Fruit fly (Drosophila melanogaster) whole organism, prepupa: ENCODE results near the gene Inx2.
A peak's percentile ranks its signal among the peaks of the same experiment; 100 is the strongest.

Experiments used
- Blimp-1 ChIP-seq: fragments of 200-800 bp; sonication (Bioruptor generic); optimal IDR thresholded peaks from 3 replicates; lab custom pipeline; 2017; ENCODE audit warnings: missing biosample characterization, missing genetic modification characterization, mild to moderate bottlenecking, moderate library complexity, missing genetic modification reagents
- CG10631 ChIP-seq: fragments of 200-800 bp; sonication (Bioruptor generic); optimal IDR thresholded peaks from 2 replicates; lab custom pipeline; 2016; ENCODE audit warnings: missing biosample characterization, missing genetic modification characterization
- CG10669 ChIP-seq: fragments of 200-800 bp; sonication (Bioruptor generic); optimal IDR thresholded peaks from 3 replicates; lab custom pipeline; 2018; ENCODE audit warnings: missing biosample characterization, mild to moderate bottlenecking, missing genetic modification characterization, moderate library complexity
- CG11762 ChIP-seq: fragments of 200-800 bp; sonication (Bioruptor generic); optimal IDR thresholded peaks from 3 replicates; lab custom pipeline; 2016; ENCODE audit warnings: missing biosample characterization, missing genetic modification characterization; ENCODE audit not compliant: insufficient read depth
- CG11902 ChIP-seq: fragments of 200-800 bp; sonication (Bioruptor generic); optimal IDR thresholded peaks from 3 replicates; lab custom pipeline; 2016; ENCODE audit warnings: missing biosample characterization, missing genetic modification characterization
- CG15336 ChIP-seq: fragments of 200-800 bp; sonication (Bioruptor generic); IDR thresholded peaks from 2 replicates; pipeline ENCODE4 v1.3.6; 2022; ENCODE audit warnings: missing biosample characterization, missing genetic modification characterization
- CG1621 ChIP-seq: fragments of 200-800 bp; sonication (Bioruptor generic); optimal IDR thresholded peaks from 3 replicates; lab custom pipeline; 2018; ENCODE audit warnings: missing biosample characterization, mild to moderate bottlenecking, missing genetic modification characterization
- CG16779 ChIP-seq: fragments of 200-800 bp; sonication (Bioruptor generic); optimal IDR thresholded peaks from 3 replicates; lab custom pipeline; 2017; ENCODE audit warnings: missing biosample characterization, mild to moderate bottlenecking, missing genetic modification characterization
- CG3032 ChIP-seq: fragments of 200-800 bp; optimal IDR thresholded peaks from 2 replicates; lab custom pipeline; 2019; ENCODE audit warnings: missing biosample characterization, mild to moderate bottlenecking, missing genetic modification characterization, moderate library complexity
- CG34406 ChIP-seq: fragments of 200-800 bp; sonication (Bioruptor generic); optimal IDR thresholded peaks from 3 replicates; lab custom pipeline; 2016; ENCODE audit warnings: missing biosample characterization, missing genetic modification characterization
- CG3919 ChIP-seq: fragments of 200-800 bp; sonication (Bioruptor generic); optimal IDR thresholded peaks from 3 replicates; lab custom pipeline; 2016; ENCODE audit warnings: missing biosample characterization, missing genetic modification characterization
- CG6163 ChIP-seq: fragments of 200-800 bp; sonication (Bioruptor generic); IDR thresholded peaks from 3 replicates; pipeline ENCODE4 v1.3.6; 2022; ENCODE audit warnings: missing biosample characterization, missing genetic modification characterization
- CG6276 ChIP-seq: fragments of 200-800 bp; sonication (Bioruptor generic); optimal IDR thresholded peaks from 2 replicates; lab custom pipeline; 2017; ENCODE audit warnings: missing biosample characterization, mild to moderate bottlenecking, missing genetic modification characterization
- CG6792 ChIP-seq: fragments of 200-800 bp; sonication (Bioruptor generic); optimal IDR thresholded peaks from 3 replicates; lab custom pipeline; 2016; ENCODE audit warnings: missing biosample characterization, missing genetic modification characterization
- CG6808 ChIP-seq: fragments of 200-800 bp; sonication (Bioruptor generic); optimal IDR thresholded peaks from 3 replicates; lab custom pipeline; 2017; ENCODE audit warnings: missing biosample characterization, missing genetic modification characterization, mild to moderate bottlenecking, moderate library complexity, missing genetic modification reagents
- CG6854 ChIP-seq: fragments of 200-800 bp; sonication (Bioruptor generic); optimal IDR thresholded peaks from 2 replicates; lab custom pipeline; 2017; ENCODE audit warnings: missing biosample characterization, mild to moderate bottlenecking, missing genetic modification characterization
- CG7368 ChIP-seq: fragments of 200-800 bp; sonication (Bioruptor generic); optimal IDR thresholded peaks from 3 replicates; lab custom pipeline; 2016; ENCODE audit warnings: missing biosample characterization, missing genetic modification characterization
- CG8119 ChIP-seq: fragments of 200-800 bp; sonication (Bioruptor generic); IDR thresholded peaks from 3 replicates; pipeline ENCODE4 v1.3.6; 2022; ENCODE audit warnings: missing biosample characterization, missing genetic modification characterization
- CG8319 ChIP-seq: fragments of 200-800 bp; sonication (Bioruptor generic); optimal IDR thresholded peaks from 3 replicates; lab custom pipeline; 2016; ENCODE audit warnings: missing biosample characterization, missing genetic modification characterization
- Eip75B ChIP-seq: fragments of 200-800 bp; sonication (Bioruptor generic); optimal IDR thresholded peaks from 3 replicates; lab custom pipeline; 2016; ENCODE audit warnings: missing biosample characterization, missing genetic modification characterization
- Ets21C ChIP-seq: fragments of 200-800 bp; sonication (Bioruptor generic); optimal IDR thresholded peaks from 3 replicates; lab custom pipeline; 2016; ENCODE audit warnings: missing biosample characterization, missing genetic modification characterization
- Ets96B ChIP-seq: fragments of 200-800 bp; optimal IDR thresholded peaks from 2 replicates; lab custom pipeline; 2019; ENCODE audit warnings: missing biosample characterization, mild to moderate bottlenecking, missing genetic modification characterization, moderate library complexity
- Gug ChIP-seq: fragments of 200-800 bp; sonication (Bioruptor generic); IDR thresholded peaks from 2 replicates; pipeline ENCODE4 v1.3.6; 2022; ENCODE audit warnings: missing biosample characterization, missing genetic modification characterization
- Hr38 ChIP-seq: sonication (Bioruptor generic); optimal IDR thresholded peaks from 2 replicates; lab custom pipeline; 2016; ENCODE audit warnings: missing biosample characterization, missing genetic modification characterization
- Hr39 ChIP-seq: fragments of 200-800 bp; sonication (Bioruptor generic); optimal IDR thresholded peaks from 2 replicates; lab custom pipeline; 2016; ENCODE audit warnings: missing biosample characterization, missing genetic modification characterization
- Hr4 ChIP-seq: fragments of 200-800 bp; sonication (Bioruptor generic); optimal IDR thresholded peaks from 3 replicates; lab custom pipeline; 2016; ENCODE audit warnings: missing biosample characterization, missing genetic modification characterization
- Lpt ChIP-seq: fragments of 200-800 bp; sonication (Bioruptor generic); optimal IDR thresholded peaks from 3 replicates; lab custom pipeline; 2016; ENCODE audit warnings: missing biosample characterization, missing genetic modification characterization
- Met ChIP-seq: fragments of 200-800 bp; sonication (Bioruptor generic); optimal IDR thresholded peaks from 3 replicates; lab custom pipeline; 2016; ENCODE audit warnings: missing biosample characterization, missing genetic modification characterization
- Smox ChIP-seq: fragments of 200-800 bp; sonication (Bioruptor generic); optimal IDR thresholded peaks from 3 replicates; lab custom pipeline; 2016; ENCODE audit warnings: missing biosample characterization, missing genetic modification characterization
- achi ChIP-seq: fragments of 200-800 bp; sonication (Bioruptor generic); optimal IDR thresholded peaks from 3 replicates; lab custom pipeline; 2016; ENCODE audit warnings: missing biosample characterization, missing genetic modification characterization
- acj6 ChIP-seq: fragments of 200-800 bp; sonication (Bioruptor generic); optimal IDR thresholded peaks from 3 replicates; lab custom pipeline; 2016; ENCODE audit warnings: missing biosample characterization, missing genetic modification characterization
- cyc ChIP-seq: fragments of 200-800 bp; sonication (Bioruptor generic); optimal IDR thresholded peaks from 3 replicates; lab custom pipeline; 2016; ENCODE audit warnings: missing biosample characterization, missing genetic modification characterization
- dac ChIP-seq: fragments of 200-800 bp; sonication (Bioruptor generic); optimal IDR thresholded peaks from 2 replicates; lab custom pipeline; 2017; ENCODE audit warnings: missing biosample characterization, mild to moderate bottlenecking, missing genetic modification characterization
- dsx ChIP-seq: fragments of 200-800 bp; optimal IDR thresholded peaks from 3 replicates; lab custom pipeline; 2019; ENCODE audit warnings: missing biosample characterization, mild to moderate bottlenecking, missing genetic modification characterization, moderate library complexity; ENCODE audit not compliant: poor library complexity, severe bottlenecking
- eg ChIP-seq: fragments of 200-800 bp; sonication (Bioruptor generic); IDR thresholded peaks from 3 replicates; pipeline ENCODE4 v1.3.6; 2022; ENCODE audit warnings: missing biosample characterization, missing genetic modification characterization
- esn ChIP-seq: fragments of 200-800 bp; sonication (Bioruptor generic); optimal IDR thresholded peaks from 2 replicates; lab custom pipeline; 2016; ENCODE audit warnings: missing biosample characterization, mild to moderate bottlenecking, missing genetic modification characterization, moderate library complexity
- fd59A ChIP-seq: fragments of 200-800 bp; sonication (Bioruptor generic); optimal IDR thresholded peaks from 2 replicates; lab custom pipeline; 2017; ENCODE audit warnings: missing biosample characterization, mild to moderate bottlenecking, missing genetic modification characterization, missing genetic modification reagents
- fd85E ChIP-seq: fragments of 200-800 bp; sonication (Bioruptor generic); optimal IDR thresholded peaks from 3 replicates; lab custom pipeline; 2016; ENCODE audit warnings: missing biosample characterization, missing genetic modification characterization
- fkh ChIP-seq: fragments of 200-800 bp; sonication (Bioruptor generic); optimal IDR thresholded peaks from 3 replicates; lab custom pipeline; 2017; ENCODE audit warnings: missing biosample characterization, mild to moderate bottlenecking, missing genetic modification characterization, moderate library complexity
- net ChIP-seq: fragments of 200-800 bp; sonication (Bioruptor generic); optimal IDR thresholded peaks from 3 replicates; lab custom pipeline; 2016; ENCODE audit warnings: missing biosample characterization, missing genetic modification characterization
- pdm3 ChIP-seq: fragments of 200-800 bp; sonication (Bioruptor generic); optimal IDR thresholded peaks from 3 replicates; lab custom pipeline; 2016; ENCODE audit warnings: missing biosample characterization, missing genetic modification characterization
- salr ChIP-seq, 2 experiments: fragments of 200-800 bp; sonication (Bioruptor generic); optimal IDR thresholded peaks; 3 replicates each; lab custom pipeline; 2016 to 2018; ENCODE audit warnings: missing biosample characterization in 2 of 2, missing genetic modification characterization in 2 of 2, mild to moderate bottlenecking in 1 of 2
- spab ChIP-seq: fragments of 200-800 bp; sonication (Bioruptor generic); optimal IDR thresholded peaks from 2 replicates; lab custom pipeline; 2017; ENCODE audit warnings: missing biosample characterization, mild to moderate bottlenecking, missing genetic modification characterization, missing genetic modification reagents
- ss ChIP-seq, 2 experiments: fragments of 200-800 bp; sonication (Bioruptor generic); optimal IDR thresholded peaks; 2 replicates in 1 of 2; 3 replicates in 1 of 2; lab custom pipeline; 2017 to 2018; ENCODE audit warnings: mild to moderate bottlenecking in 2 of 2, missing biosample characterization in 2 of 2, missing genetic modification characterization in 2 of 2, moderate library complexity in 1 of 2
- svp ChIP-seq: fragments of 200-800 bp; sonication (Bioruptor generic); peaks from one replicate; lab custom pipeline; 2016; ENCODE audit warnings: missing biosample characterization, missing genetic modification characterization
- topi ChIP-seq: fragments of 200-800 bp; sonication (Bioruptor generic); optimal IDR thresholded peaks from 3 replicates; lab custom pipeline; 2016; ENCODE audit warnings: missing biosample characterization, missing genetic modification characterization

Inx2 gene

dm6 chrX:7000444-7001134 lies 2.1 kb downstream of the Inx2 start (continued):
- peak; percentile 16 for TF ChIP-seq net (GFP tag; lab: Kevin White, UChicago)
- no peak for TF ChIP-seq CG7368 (GFP tag; lab: Kevin White, UChicago)
- TF ChIP-seq CG8119 (GFP tag; lab: Robert Waterston, UW), result no peak
- TF ChIP-seq CG6808 (GFP tag; lab: Kevin White, UChicago), result peak; percentile 38
- TF ChIP-seq CG6276 (GFP tag; lab: Kevin White, UChicago), result peak; percentile 28
- no peak for TF ChIP-seq CG3032 (tag; lab: Kevin White, UChicago)
- TF ChIP-seq Met, result no peak
- TF ChIP-seq Blimp-1 (GFP tag; lab: Kevin White, UChicago), result no peak
- TF ChIP-seq Smox, result peak; percentile 42

dm6 chrX:7001135-7001769 lies 2.8 kb downstream of the Inx2 start:
- TF ChIP-seq CG15336 (peak; percentile 41; the same call in 1 of the 2 replicates), pdm3 (GFP tag; lab: Kevin White, UChicago) (peak; percentile 42), CG34406 (peak; percentile 32), CG6854 (GFP tag; lab: Kevin White, UChicago) (no peak), svp (GFP tag; lab: Kevin White, UChicago) (peak; percentile 81), Ets96B (tag; lab: Kevin White, UChicago) (no peak), acj6 (peak; percentile 17), fd85E (GFP tag; lab: Kevin White, UChicago) (no peak), fkh (GFP tag; lab: Kevin White, UChicago) (no peak), CG10669 (GFP tag; lab: Kevin White, UChicago) (no peak), Hr4 (GFP tag; lab: Kevin White, UChicago) (no peak), Hr38 (GFP tag; lab: Kevin White, UChicago) (no peak), Blimp-1 (GFP tag; lab: Kevin White, UChicago) (no peak), Met (peak; percentile 64), CG3919 (GFP tag; lab: Kevin White, UChicago) (peak; percentile 11), cyc (GFP tag; lab: Kevin White, UChicago) (peak; percentile 24), CG16779 (tag; lab: Kevin White, UChicago) (no peak), CG1621 (tag; lab: Kevin White, UChicago) (no peak), dac (GFP tag; lab: Kevin White, UChicago) (no peak), eg (GFP tag; lab: Robert Waterston, UW) (peak; percentile 68), fd59A (GFP tag; lab: Kevin White, UChicago) (no peak), topi (GFP tag; lab: Kevin White, UChicago) (peak; percentile 62), Smox (peak; percentile 20), salr (GFP tag; optimal IDR thresholded peaks at IDR 0.05; lab: Kevin White, UChicago) (peak in 1 of 2 experiments; percentile 33), CG11902 (GFP tag; lab: Kevin White, UChicago) (no peak), CG11762 (no peak), CG3032 (tag; lab: Kevin White, UChicago) (peak; percentile 18), CG8119 (GFP tag; lab: Robert Waterston, UW) (0 out of 3 replicates have a peak, but pooled peaks have one; percentile 35), CG7368 (GFP tag; lab: Kevin White, UChicago) (no peak), Hr39 (GFP tag; lab: Kevin White, UChicago) (peak; percentile 36), dsx (GFP tag; lab: Kevin White, UChicago) (peak; percentile 21), Ets21C (GFP tag; lab: Kevin White, UChicago) (peak; percentile 7), ss (GFP tag; optimal IDR thresholded peaks at IDR 0.05; lab: Kevin White, UChicago) (peak in 1 of 2 experiments; percentile 19), CG6792 (peak; percentile 17), CG10631 (GFP tag; lab: Kevin White, UChicago) (no peak), Eip75B (no peak), esn (GFP tag; lab: Kevin White, UChicago) (peak; percentile 68), Gug (GFP tag; lab: Robert Waterston, UW) (0 out of 2 replicates have a peak, but pooled peaks have one; percentile 15), CG6163 (no peak), spab (peak; percentile 2), net (GFP tag; lab: Kevin White, UChicago) (peak; percentile 18), achi (GFP tag; lab: Kevin White, UChicago) (peak; percentile 40), CG8319 (GFP tag; lab: Kevin White, UChicago) (no peak), CG6808 (GFP tag; lab: Kevin White, UChicago) (no peak), Lpt (no peak)
